Worm (Caenorhabditis elegans) whole organism, L3 larva: Measurements from ENCODE around the gene C35D10.12.

Source experiments
- R02D3.7 ChIP-seq: fragments of 150-350 bp; optimal IDR thresholded peaks from 2 replicates; lab custom pipeline; 2014; ENCODE audit warnings: missing biosample characterization, missing genetic modification characterization
- ZK546.5 ChIP-seq: sonication (generic microtip); optimal IDR thresholded peaks from 2 replicates; lab custom pipeline; 2017; ENCODE audit warnings: missing biosample characterization, missing genetic modification characterization
- aly-2 ChIP-seq: fragments of 150-350 bp; optimal IDR thresholded peaks from 2 replicates; lab custom pipeline; 2014; ENCODE audit warnings: missing biosample characterization, missing genetic modification characterization
- ceh-28 ChIP-seq: fragments of 150-350 bp; optimal IDR thresholded peaks from 2 replicates; lab custom pipeline; 2014; ENCODE audit warnings: missing biosample characterization, missing genetic modification reagents, missing genetic modification characterization
- ceh-82 ChIP-seq: fragments of 150-350 bp; optimal IDR thresholded peaks from 2 replicates; lab custom pipeline; 2014; ENCODE audit warnings: missing biosample characterization, missing genetic modification characterization
- ceh-9 ChIP-seq: sonication (generic microtip); optimal IDR thresholded peaks from 2 replicates; lab custom pipeline; 2018; ENCODE audit warnings: missing biosample characterization, missing genetic modification characterization
- daf-12 ChIP-seq: fragments of 150-350 bp; optimal IDR thresholded peaks from 2 replicates; lab custom pipeline; 2014; ENCODE audit warnings: missing biosample characterization, missing genetic modification reagents, missing genetic modification characterization
- egl-27 ChIP-seq: sonication (generic microtip); optimal IDR thresholded peaks from 4 replicates; lab custom pipeline; 2017; ENCODE audit warnings: missing biosample characterization, missing genetic modification reagents, missing genetic modification characterization
- egl-5 ChIP-seq: fragments of 150-350 bp; optimal IDR thresholded peaks from 2 replicates; lab custom pipeline; 2017; ENCODE audit warnings: missing biosample characterization, missing genetic modification reagents, missing genetic modification characterization, inconsistent platforms
- elt-2 ChIP-seq: sonication (generic microtip); optimal IDR thresholded peaks from 2 replicates; lab custom pipeline; 2016; ENCODE audit warnings: missing genetic modification reagents, mild to moderate bottlenecking, missing genetic modification characterization, missing compliant biosample characterization
- eor-1 ChIP-seq, 2 experiments: fragments of 150-350 bp; optimal IDR thresholded peaks; 2 replicates each; lab custom pipeline; 2014 to 2018; ENCODE audit warnings: missing biosample characterization in 2 of 2, missing genetic modification characterization in 2 of 2
- fkh-10 ChIP-seq: sonication (generic microtip); optimal IDR thresholded peaks from 2 replicates; lab custom pipeline; 2017; ENCODE audit warnings: missing biosample characterization, missing genetic modification reagents, missing genetic modification characterization
- fkh-2 ChIP-seq: fragments of 150-350 bp; optimal IDR thresholded peaks from 2 replicates; lab custom pipeline; 2014; ENCODE audit warnings: missing biosample characterization, missing genetic modification reagents, missing genetic modification characterization
- hmg-11 ChIP-seq: sonication (generic microtip); optimal IDR thresholded peaks from 2 replicates; lab custom pipeline; 2016; ENCODE audit warnings: missing genetic modification characterization, missing compliant biosample characterization
- lin-15B ChIP-seq: fragments of 150-350 bp; optimal IDR thresholded peaks from 2 replicates; lab custom pipeline; 2014; ENCODE audit warnings: missing biosample characterization, missing genetic modification characterization
- lin-39 ChIP-seq: fragments of 150-350 bp; optimal IDR thresholded peaks from 2 replicates; lab custom pipeline; 2018; ENCODE audit warnings: missing biosample characterization, missing genetic modification reagents, missing genetic modification characterization
- lsy-12 ChIP-seq: sonication (generic microtip); optimal IDR thresholded peaks from 2 replicates; lab custom pipeline; 2016; ENCODE audit warnings: mild to moderate bottlenecking, missing genetic modification characterization, missing compliant biosample characterization
- mdl-1 ChIP-seq: fragments of 150-350 bp; optimal IDR thresholded peaks from 2 replicates; lab custom pipeline; 2014; ENCODE audit warnings: missing biosample characterization, missing genetic modification characterization
- mml-1 ChIP-seq: fragments of 150-350 bp; sonication (generic microtip); optimal IDR thresholded peaks from 3 replicates; lab custom pipeline; 2014; ENCODE audit warnings: missing biosample characterization, missing genetic modification characterization
- nfya-1 ChIP-seq: sonication (generic microtip); optimal IDR thresholded peaks from 2 replicates; lab custom pipeline; 2017; ENCODE audit warnings: missing genetic modification characterization, mild to moderate bottlenecking, missing compliant biosample characterization, antibody characterized with exemption, moderate library complexity; ENCODE audit not compliant: insufficient read depth
- nhr-11 ChIP-seq: fragments of 150-350 bp; optimal IDR thresholded peaks from 2 replicates; lab custom pipeline; 2014; ENCODE audit warnings: missing biosample characterization, missing genetic modification characterization
- nhr-23 ChIP-seq: fragments of 150-350 bp; optimal IDR thresholded peaks from 2 replicates; lab custom pipeline; 2014; ENCODE audit warnings: missing biosample characterization, missing genetic modification reagents, missing genetic modification characterization
- nhr-237 ChIP-seq: fragments of 150-350 bp; optimal IDR thresholded peaks from 2 replicates; lab custom pipeline; 2014; ENCODE audit warnings: missing biosample characterization, missing genetic modification characterization
- nhr-25 ChIP-seq: sonication (generic microtip); optimal IDR thresholded peaks from 2 replicates; lab custom pipeline; 2017; ENCODE audit warnings: missing biosample characterization, missing genetic modification characterization
- nhr-28 ChIP-seq: fragments of 150-350 bp; optimal IDR thresholded peaks from 2 replicates; lab custom pipeline; 2014; ENCODE audit warnings: missing biosample characterization, missing genetic modification characterization
- nhr-76 ChIP-seq: fragments of 150-350 bp; sonication (generic microtip); optimal IDR thresholded peaks from 5 replicates; lab custom pipeline; 2014; ENCODE audit warnings: missing biosample characterization, missing genetic modification characterization
- pha-4 ChIP-seq: fragments of 150-350 bp; optimal IDR thresholded peaks from 2 replicates; lab custom pipeline; 2014; ENCODE audit warnings: missing biosample characterization, missing genetic modification reagents, missing genetic modification characterization
- pqm-1 ChIP-seq: fragments of 150-350 bp; optimal IDR thresholded peaks from 2 replicates; lab custom pipeline; 2017; ENCODE audit warnings: missing biosample characterization, missing genetic modification characterization, inconsistent platforms
- skn-1 ChIP-seq: fragments of 150-350 bp; optimal IDR thresholded peaks from 2 replicates; lab custom pipeline; 2014; ENCODE audit warnings: missing biosample characterization, missing genetic modification characterization
- snpc-4 ChIP-seq: fragments of 150-350 bp; optimal IDR thresholded peaks from 2 replicates; lab custom pipeline; 2014; ENCODE audit warnings: missing biosample characterization, missing genetic modification characterization
- tbx-2 ChIP-seq: sonication (generic microtip); optimal IDR thresholded peaks from 2 replicates; lab custom pipeline; 2016; ENCODE audit warnings: mild to moderate bottlenecking, missing genetic modification characterization, missing compliant biosample characterization
- unc-62 ChIP-seq: fragments of 150-350 bp; sonication (generic microtip); optimal IDR thresholded peaks from 4 replicates; lab custom pipeline; 2014; ENCODE audit warnings: missing biosample characterization, missing genetic modification reagents, missing genetic modification characterization
- ztf-4 ChIP-seq: fragments of 150-350 bp; optimal IDR thresholded peaks from 2 replicates; lab custom pipeline; 2014; ENCODE audit warnings: missing biosample characterization, missing genetic modification characterization

The C35D10.12 gene

DNA sequence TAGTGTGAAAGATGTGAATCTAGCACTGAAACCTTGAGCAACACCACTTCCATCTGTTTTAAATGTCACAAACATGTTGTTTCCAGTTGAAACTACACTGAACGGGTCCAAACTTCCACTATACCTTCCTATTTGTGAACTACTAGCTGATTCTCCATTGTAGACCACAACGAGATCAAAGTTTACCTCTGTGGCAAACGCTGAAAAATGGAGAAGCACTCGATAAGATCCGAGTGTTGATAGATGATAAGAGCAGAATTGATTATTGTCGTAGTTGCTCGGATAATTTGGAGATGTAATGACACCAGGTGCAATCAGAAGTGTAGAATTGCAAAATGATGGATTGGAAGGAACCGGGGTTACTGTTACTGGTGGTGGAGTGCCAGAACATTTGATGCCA lies 7.4 kb upstream of the C35D10.12 start:
- no peak for TF ChIP-seq skn-1 (tag; lab: Kevin White, UChicago)
- TF ChIP-seq elt-2 (tag; lab: Kevin White, UChicago) = peak; percentile 72
- TF ChIP-seq aly-2 (tag; lab: Kevin White, UChicago) = no peak
- peak; percentile 37 for TF ChIP-seq pqm-1 (tag; lab: Kevin White, UChicago)

DNA sequence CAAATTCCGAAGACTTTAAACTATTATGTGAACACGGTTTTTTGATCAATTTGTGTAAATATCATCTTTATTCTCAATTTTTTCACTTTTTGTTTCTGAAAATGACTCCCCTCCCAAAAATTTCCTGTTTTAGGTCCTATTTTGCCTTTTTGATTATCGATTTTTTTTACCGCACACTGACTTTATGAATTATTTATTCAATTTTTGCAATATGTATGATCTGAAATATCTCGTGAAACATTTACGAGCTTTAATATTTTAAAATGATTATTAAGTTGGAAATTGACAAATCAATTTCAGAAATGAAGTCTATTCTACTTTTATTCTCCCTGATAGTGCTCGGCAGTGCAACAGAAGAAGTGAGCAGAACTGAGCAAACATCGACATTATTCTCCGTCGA lies 4.9 kb upstream of the C35D10.12 start, which contains the start of gene C35D10.1:
Gene C35D10.1, plus strand, starts transcription at position 301 of the 400 bp plus-strand sequence.
- TF ChIP-seq ceh-28 (tag; lab: Kevin White, UChicago) (peak; percentile 15), nhr-23 (tag; lab: Kevin White, UChicago) (no peak)

DNA sequence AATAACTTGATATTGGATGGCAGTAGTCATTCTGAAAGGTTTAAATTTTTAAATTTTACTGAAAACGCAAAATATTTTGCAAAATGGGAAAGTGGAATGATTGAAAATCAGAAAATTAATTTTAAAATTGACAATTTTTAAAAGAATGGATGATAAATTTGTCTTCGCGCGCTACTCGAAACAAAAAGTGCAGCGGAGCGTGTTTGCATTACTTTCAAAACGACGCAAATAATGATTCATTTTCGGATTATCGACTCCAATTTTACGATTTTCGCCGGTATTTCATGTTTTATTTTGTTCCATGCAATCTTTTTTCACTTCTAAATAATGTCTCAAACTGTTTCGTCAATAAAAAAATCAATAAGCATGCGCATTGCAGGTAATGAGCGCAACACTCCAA lies 3.7 kb upstream of the C35D10.12 start, which contains the start of the genes tost-1 and arx-6:
Gene tost-1, minus strand, starts transcription at position 31 of the 400 bp plus-strand sequence.
Gene arx-6, plus strand, starts transcription at position 378 of the 400 bp plus-strand sequence.
- TF ChIP-seq elt-2 (tag; lab: Kevin White, UChicago) (peak; percentile 3), nfya-1 (tag; lab: Kevin White, UChicago) (peak; percentile 47), skn-1 (tag; lab: Kevin White, UChicago) (peak; percentile 27), snpc-4 (tag; lab: Kevin White, UChicago) (peak; percentile 29), lin-15B (tag; lab: Kevin White, UChicago) (peak; percentile 61), ceh-82 (tag; lab: Kevin White, UChicago) (no peak), nhr-237 (tag; lab: Kevin White, UChicago) (no peak)

DNA sequence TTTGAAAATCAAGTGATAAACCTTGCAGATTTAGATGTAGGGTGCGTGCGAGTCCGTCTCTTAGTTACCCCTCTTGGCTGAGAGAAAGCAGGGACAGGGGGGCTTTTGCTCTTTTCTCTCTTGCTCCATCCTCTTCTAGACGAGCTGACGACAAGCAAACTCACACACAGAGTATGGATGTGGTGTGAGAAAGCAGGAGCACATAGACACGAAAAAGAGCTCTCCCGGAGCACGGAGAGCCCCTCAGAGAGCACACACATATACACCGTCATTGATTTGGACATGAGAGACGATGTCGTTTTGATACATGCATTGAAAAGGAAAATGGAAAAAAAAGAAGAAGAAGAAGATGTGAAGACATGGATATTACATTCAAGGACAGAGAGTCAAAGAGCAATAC lies 1.1 kb upstream of the C35D10.12 start:
- TF ChIP-seq fkh-10 (GFP tag; lab: Kevin White, UChicago) (peak; percentile 39), lsy-12 (tag; lab: Kevin White, UChicago) (no peak)

DNA sequence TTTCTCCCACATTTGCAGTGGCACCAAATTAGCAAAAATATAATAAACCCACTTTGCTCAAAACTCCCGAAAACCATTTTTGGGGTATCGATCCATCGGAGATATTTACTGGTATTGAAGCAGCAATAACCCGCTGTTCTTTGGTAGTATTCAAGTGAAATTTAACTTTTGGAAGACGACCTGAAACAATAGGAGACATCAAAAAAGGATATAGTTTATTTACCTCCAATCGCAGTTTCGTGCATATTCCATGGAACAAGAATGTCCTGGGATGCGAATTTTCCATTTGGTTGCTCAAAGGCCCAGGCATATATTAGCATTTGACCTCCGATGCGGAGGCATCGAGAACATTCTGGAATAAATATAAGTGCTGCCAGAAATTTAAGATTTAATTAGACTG lies 1.2 kb downstream of the C35D10.12 start:
- TF ChIP-seq nhr-11 (tag; lab: Kevin White, UChicago) (no peak), ZK546.5 (no peak), fkh-10 (GFP tag; lab: Kevin White, UChicago) (no peak), lin-15B (tag; lab: Kevin White, UChicago) (no peak), egl-27 (no peak), ztf-4 (tag; lab: Kevin White, UChicago) (no peak), aly-2 (tag; lab: Kevin White, UChicago) (no peak), snpc-4 (tag; lab: Kevin White, UChicago) (no peak), mdl-1 (tag; lab: Kevin White, UChicago) (no peak), nfya-1 (tag; lab: Kevin White, UChicago) (no peak), lin-39 (tag; lab: Kevin White, UChicago) (no peak), egl-5 (tag; lab: Kevin White, UChicago) (no peak), ceh-28 (tag; lab: Kevin White, UChicago) (no peak), nhr-23 (tag; lab: Kevin White, UChicago) (no peak), unc-62 (GFP tag; lab: Kevin White, UChicago) (no peak), ceh-82 (tag; lab: Kevin White, UChicago) (no peak), eor-1 (tag; optimal IDR thresholded peaks at IDR 0.05; lab: Kevin White, UChicago) (no peak), ceh-9 (no peak)

DNA sequence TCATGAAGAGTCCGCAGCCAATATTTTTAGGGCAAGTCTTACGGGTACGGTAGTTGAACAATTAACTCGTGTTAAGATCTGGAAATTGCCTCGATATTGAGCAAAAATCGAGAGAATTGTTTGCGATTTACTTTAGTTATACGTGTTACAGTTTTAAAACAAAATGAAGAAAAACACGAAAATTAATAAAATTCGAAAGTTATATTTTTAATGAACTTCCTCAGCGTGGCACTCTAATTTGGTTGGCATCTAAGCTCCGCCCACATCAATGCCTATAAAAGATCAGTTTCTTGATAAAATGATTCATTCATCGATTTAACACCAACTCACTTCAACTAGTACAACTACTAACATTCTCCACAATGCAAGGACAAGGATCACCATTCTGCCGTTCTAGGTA lies 4.1 kb downstream of the C35D10.12 start, which contains the start of gene gipc-1:
Gene gipc-1, plus strand, starts transcription at position 301 of the 400 bp plus-strand sequence.
- no peak for TF ChIP-seq ZK546.5
- no peak for TF ChIP-seq aly-2 (tag; lab: Kevin White, UChicago)
- no peak for TF ChIP-seq R02D3.7 (tag; lab: Kevin White, UChicago)
- no peak for TF ChIP-seq nhr-25 (tag; lab: Kevin White, UChicago)
- TF ChIP-seq lsy-12 (tag; lab: Kevin White, UChicago) = no peak
- TF ChIP-seq elt-2 (tag; lab: Kevin White, UChicago) = no peak
- TF ChIP-seq nhr-76 (tag; lab: Kevin White, UChicago) = no peak
- no peak for TF ChIP-seq nhr-28
- no peak for TF ChIP-seq pha-4 (tag; lab: Kevin White, UChicago)
- TF ChIP-seq mdl-1 (tag; lab: Kevin White, UChicago) = no peak
- no peak for TF ChIP-seq nhr-23 (tag; lab: Kevin White, UChicago)
- no peak for TF ChIP-seq lin-15B (tag; lab: Kevin White, UChicago)
- no peak for TF ChIP-seq egl-5 (tag; lab: Kevin White, UChicago)
- TF ChIP-seq daf-12 (tag; lab: Kevin White, UChicago) = no peak
- no peak for TF ChIP-seq mml-1 (tag; lab: Kevin White, UChicago)
- TF ChIP-seq nfya-1 (tag; lab: Kevin White, UChicago) = no peak
- TF ChIP-seq lin-39 (tag; lab: Kevin White, UChicago) = no peak
- no peak for TF ChIP-seq tbx-2 (tag; lab: Kevin White, UChicago)
- no peak for TF ChIP-seq fkh-2 (tag; lab: Kevin White, UChicago)
- no peak for TF ChIP-seq hmg-11 (tag; lab: Kevin White, UChicago)
